Worm (Caenorhabditis elegans): ENCODE results near the gene C29E4.12.

Gene C29E4.12

ce11 chrIII:7973968-7974607 lies 33.1 kb downstream of the C29E4.12 start (continued):
- TF ChIP-seq nfyb-1 (GFP tag; IDR thresholded peaks at IDR 0.05): peak; percentile 40; the same call in 1 of the 2 replicates
- TF ChIP-seq lir-1 (GFP tag; conservative IDR thresholded peaks at IDR 0.05): no peak; the same call in 1 of the 2 replicates
- TF ChIP-seq gei-17 (GFP tag; optimal IDR thresholded peaks at IDR 0.05): no peak
- peak; percentile 6 for TF ChIP-seq lsl-1 (GFP tag; optimal IDR thresholded peaks at IDR 0.05)
- peak; percentile 10 for TF ChIP-seq tlf-1 (GFP tag; optimal IDR thresholded peaks at IDR 0.05)
- no peak for TF ChIP-seq nhr-120 (GFP tag; IDR thresholded peaks at IDR 0.05)
- no peak for TF ChIP-seq ama-1 (optimal IDR thresholded peaks at IDR 0.05)
- TF ChIP-seq ama-1 (GFP tag; optimal IDR thresholded peaks at IDR 0.05): no peak
- no peak for TF ChIP-seq lin-26 (GFP tag; IDR thresholded peaks at IDR 0.05)
- TF ChIP-seq rpc-1 (optimal IDR thresholded peaks at IDR 0.05): no peak
- TF ChIP-seq rpc-1 (tag; optimal IDR thresholded peaks at IDR 0.05): no peak
- TF ChIP-seq Y79H2A.3 (GFP tag; conservative IDR thresholded peaks at IDR 0.05): no peak
- no peak for TF ChIP-seq efl-1 (GFP tag; optimal IDR thresholded peaks at IDR 0.05)
- TF ChIP-seq ccch-3 (GFP tag; optimal IDR thresholded peaks at IDR 0.05): no peak
- TF ChIP-seq B0019.2 (GFP tag; conservative IDR thresholded peaks at IDR 0.05): no peak
- no peak for TF ChIP-seq lin-40 (tag; optimal IDR thresholded peaks at IDR 0.05)
- TF ChIP-seq nhr-80 (tag; optimal IDR thresholded peaks at IDR 0.05): peak; percentile 26
- TF ChIP-seq ztf-28 (GFP tag; IDR thresholded peaks at IDR 0.05): no peak
- peak; percentile 3 for TF ChIP-seq unc-62 (GFP tag; optimal IDR thresholded peaks at IDR 0.05)
- TF ChIP-seq F23B12.7 (tag; optimal IDR thresholded peaks at IDR 0.05; ENCODE audit: insufficient read depth): no peak

DNA sequence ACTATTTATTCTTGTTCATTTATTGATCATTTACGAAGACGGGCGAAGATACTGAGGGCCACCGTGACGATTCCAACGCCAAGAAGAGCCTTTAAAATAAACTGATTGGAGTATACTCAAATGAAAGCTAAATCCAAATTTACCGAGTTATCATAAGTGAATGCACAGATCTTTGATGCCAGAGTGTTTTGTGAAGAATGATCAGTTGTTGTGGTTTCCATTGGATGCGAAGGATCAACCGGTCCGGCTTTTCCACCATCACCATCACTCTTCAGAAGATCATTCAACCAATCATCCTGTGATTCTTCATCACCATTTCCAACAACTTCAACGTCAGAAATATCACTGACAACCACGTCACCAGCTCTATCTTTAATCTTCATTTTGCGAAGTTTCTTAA lies 36.3 kb downstream of the C29E4.12 start:
- TF ChIP-seq T26A5.8 (tag; optimal IDR thresholded peaks at IDR 0.05): no peak
- peak; percentile 2 for TF ChIP-seq ztf-3 (GFP tag; optimal IDR thresholded peaks at IDR 0.05)
- TF ChIP-seq ztf-6 (GFP tag; IDR thresholded peaks at IDR 0.05): no peak
- TF ChIP-seq tbx-9 (tag; optimal IDR thresholded peaks at IDR 0.05; ENCODE audit: borderline replicate concordance): no peak
- peak; percentile 61 for TF ChIP-seq chd-7 (tag; optimal IDR thresholded peaks at IDR 0.05)
- no peak for TF ChIP-seq gei-17 (GFP tag; optimal IDR thresholded peaks at IDR 0.05)
- no peak for TF ChIP-seq snpc-1.3 (tag; optimal IDR thresholded peaks at IDR 0.05; ENCODE audit: insufficient read depth)
- TF ChIP-seq rec-8 (tag; optimal IDR thresholded peaks at IDR 0.05): no peak
- TF ChIP-seq Y79H2A.3 (GFP tag; conservative IDR thresholded peaks at IDR 0.05): 0 out of 2 replicates have a peak, but pooled peaks have one; percentile 20
- TF ChIP-seq nhr-80 (tag; optimal IDR thresholded peaks at IDR 0.05): no peak
- no peak for TF ChIP-seq Y53G8AR.9 (GFP tag; conservative IDR thresholded peaks at IDR 0.05)
- peak; percentile 6 for TF ChIP-seq die-1 (tag; optimal IDR thresholded peaks at IDR 0.05)
- TF ChIP-seq madf-6 (GFP tag; IDR thresholded peaks at IDR 0.05): peak; percentile 56; the same call in 1 of the 2 replicates
- peak; percentile 6 for TF ChIP-seq unc-130 (GFP tag; optimal IDR thresholded peaks at IDR 0.05)
- TF ChIP-seq ceh-40 (GFP tag; IDR thresholded peaks at IDR 0.05): no peak
- no peak for TF ChIP-seq nfya-1 (tag; optimal IDR thresholded peaks at IDR 0.05; ENCODE audit: borderline replicate concordance, insufficient read depth)
- no peak for TF ChIP-seq him-1 (tag; optimal IDR thresholded peaks at IDR 0.05)
- TF ChIP-seq mxl-1 (tag; optimal IDR thresholded peaks at IDR 0.05): no peak
- TF ChIP-seq egrh-3 (GFP tag; IDR thresholded peaks at IDR 0.05): no peak
- no peak for TF ChIP-seq B0336.3 (GFP tag; IDR thresholded peaks at IDR 0.05)
- TF ChIP-seq atf-7 (tag; optimal IDR thresholded peaks at IDR 0.05): no peak
- TF ChIP-seq lin-35 (GFP tag; optimal IDR thresholded peaks at IDR 0.05): no peak
- TF ChIP-seq ets-4 (GFP tag; optimal IDR thresholded peaks at IDR 0.05): no peak
- TF ChIP-seq ceh-58 (GFP tag; IDR thresholded peaks at IDR 0.05): no peak
- TF ChIP-seq F57C9.4 (tag; optimal IDR thresholded peaks at IDR 0.05): no peak
- TF ChIP-seq tlf-1 (GFP tag; optimal IDR thresholded peaks at IDR 0.05): peak; percentile 27
- TF ChIP-seq unc-62 (GFP tag; optimal IDR thresholded peaks at IDR 0.05): no peak
- TF ChIP-seq hlh-12 (tag; optimal IDR thresholded peaks at IDR 0.05): no peak
- no peak for TF ChIP-seq dox-1 (GFP tag; IDR thresholded peaks at IDR 0.05)
- TF ChIP-seq K12H6.12 (tag; optimal IDR thresholded peaks at IDR 0.05): no peak
- TF ChIP-seq egl-44 (GFP tag; IDR thresholded peaks at IDR 0.05): no peak
- TF ChIP-seq hsf-1 (GFP tag; IDR thresholded peaks at IDR 0.05): 0 out of 2 replicates have a peak, but pooled peaks have one; percentile 32
- no peak for TF ChIP-seq rpc-1 (optimal IDR thresholded peaks at IDR 0.05)
- no peak for TF ChIP-seq rpc-1 (tag; optimal IDR thresholded peaks at IDR 0.05)
- TF ChIP-seq mes-4 (tag; optimal IDR thresholded peaks at IDR 0.05): no peak

Data from whole organism, young adult.